Worm (Caenorhabditis elegans): Measurements from ENCODE around the gene T24C2.3.
"Not testable (repeated sequence)": the region's sequence is repeated elsewhere in the genome, so short reads cannot be mapped to it uniquely, and the experiment has no call there.

The T24C2.3 gene

ce11 chrX:14520463-14520862, 22.9 kb upstream of the T24C2.3 start, which contains the start of gene D1025.1:
Gene D1025.1, plus strand, starts transcription at chrX:14520763.
- TF ChIP-seq nhr-90 (tag; optimal IDR thresholded peaks at IDR 0.05; ENCODE audit: poor library complexity) (no peak), ztf-11 (tag; optimal IDR thresholded peaks at IDR 0.05) (no peak), xbp-1 (tag; optimal IDR thresholded peaks at IDR 0.05) (no peak), dpl-1 (GFP tag; optimal IDR thresholded peaks at IDR 0.05) (no peak), ceh-82 (tag; optimal IDR thresholded peaks at IDR 0.05) (no peak), nhr-12 (tag; optimal IDR thresholded peaks at IDR 0.05) (no peak)

ce11 chrX:14523275-14523674, 20.0 kb upstream of the T24C2.3 start, which contains the start of gene nspc-16:
Gene nspc-16, plus strand, starts transcription at chrX:14523575.
- TF ChIP-seq nhr-19 (GFP tag; conservative IDR thresholded peaks at IDR 0.05): no peak
- no peak for TF ChIP-seq swsn-7 (tag; optimal IDR thresholded peaks at IDR 0.05)
- no peak for TF ChIP-seq ceh-88 (GFP tag; IDR thresholded peaks at IDR 0.05)
- TF ChIP-seq fkh-10 (GFP tag; optimal IDR thresholded peaks at IDR 0.05): no peak

- not testable (repeated sequence) for TF ChIP-seq dpl-1 (GFP tag; optimal IDR thresholded peaks at IDR 0.05); lin-13 (GFP tag; optimal IDR thresholded peaks at IDR 0.05); lir-3 (tag; optimal IDR thresholded peaks at IDR 0.05; ENCODE audit: poor library complexity)
Observed at ce11 chrX:14525081-14525324, 18.3 kb upstream of the T24C2.3 start, which contains the start of gene nspc-17. Gene nspc-17, minus strand, starts transcription at chrX:14525181.

- TF ChIP-seq tlp-1 (tag; optimal IDR thresholded peaks at IDR 0.05) (peak; percentile 86), nhr-84 (tag; optimal IDR thresholded peaks at IDR 0.05) (no peak), nhr-85 (tag) (peak; percentile 99), swsn-7 (tag; optimal IDR thresholded peaks at IDR 0.05) (peak; percentile 99), fkh-8 (tag; optimal IDR thresholded peaks at IDR 0.05) (peak; percentile 96), mef-2 (tag; optimal IDR thresholded peaks at IDR 0.05) (peak; percentile 90), ceh-82 (tag; optimal IDR thresholded peaks at IDR 0.05) (peak; percentile 99 to 100 (median 100)), ama-1 (optimal IDR thresholded peaks at IDR 0.05) (no peak), unc-62 (GFP tag; optimal IDR thresholded peaks at IDR 0.05) (peak; percentile 77), sup-37 (GFP tag; optimal IDR thresholded peaks at IDR 0.05) (peak; percentile 93), mab-9 (GFP tag; IDR thresholded peaks at IDR 0.05) (peak; percentile 97), snu-23 (GFP tag; optimal IDR thresholded peaks at IDR 0.05) (peak; percentile 100), nhr-237 (tag; optimal IDR thresholded peaks at IDR 0.05) (peak; percentile 99), nhr-47 (tag; optimal IDR thresholded peaks at IDR 0.05) (peak; percentile 100), hlh-17 (GFP tag; optimal IDR thresholded peaks at IDR 0.05; ENCODE audit: borderline replicate concordance) (no peak), skn-1 (tag; optimal IDR thresholded peaks at IDR 0.05) (peak; percentile 99), C34B4.2 (tag; optimal IDR thresholded peaks at IDR 0.05) (peak; percentile 67), nhr-77 (tag; optimal IDR thresholded peaks at IDR 0.05) (peak; percentile 99), lin-15B (tag; optimal IDR thresholded peaks at IDR 0.05) (peak; percentile 34), C16A3.4 (tag; optimal IDR thresholded peaks at IDR 0.05) (peak; percentile 99), C04F5.9 (tag; optimal IDR thresholded peaks at IDR 0.05) (peak; percentile 91), egl-13 (tag; optimal IDR thresholded peaks at IDR 0.05) (peak; percentile 99), alr-1 (tag; optimal IDR thresholded peaks at IDR 0.05; ENCODE audit: borderline replicate concordance) (no peak), pqm-1 (tag; optimal IDR thresholded peaks at IDR 0.05) (peak; percentile 98), rnt-1 (tag; optimal IDR thresholded peaks at IDR 0.05) (peak; percentile 99), ceh-63 (GFP tag; optimal IDR thresholded peaks at IDR 0.05) (peak; percentile 99), unc-130 (tag; optimal IDR thresholded peaks at IDR 0.05) (peak; percentile 92), unc-86 (tag; optimal IDR thresholded peaks at IDR 0.05) (peak; percentile 97), isw-1 (GFP tag; IDR thresholded peaks at IDR 0.05) (peak; percentile 92), dpl-1 (GFP tag; optimal IDR thresholded peaks at IDR 0.05) (peak; percentile 62 to 70 (median 66)), nhr-71 (tag; optimal IDR thresholded peaks at IDR 0.05) (peak; percentile 99), elt-2 (tag; optimal IDR thresholded peaks at IDR 0.05) (peak; percentile 89), egl-27 (tag; optimal IDR thresholded peaks at IDR 0.05) (peak; percentile 89 to 98), nhr-90 (tag; optimal IDR thresholded peaks at IDR 0.05; ENCODE audit: poor library complexity) (peak; percentile 100), aly-2 (tag; optimal IDR thresholded peaks at IDR 0.05) (peak; percentile 95), ceh-8 (GFP tag; optimal IDR thresholded peaks at IDR 0.05) (peak; percentile 100)
Observed at ce11 chrX:14525325-14526305, 17.7 kb upstream of the T24C2.3 start.
